Fruit fly (Drosophila melanogaster): ENCODE data around the gene CG13907.

DNA sequence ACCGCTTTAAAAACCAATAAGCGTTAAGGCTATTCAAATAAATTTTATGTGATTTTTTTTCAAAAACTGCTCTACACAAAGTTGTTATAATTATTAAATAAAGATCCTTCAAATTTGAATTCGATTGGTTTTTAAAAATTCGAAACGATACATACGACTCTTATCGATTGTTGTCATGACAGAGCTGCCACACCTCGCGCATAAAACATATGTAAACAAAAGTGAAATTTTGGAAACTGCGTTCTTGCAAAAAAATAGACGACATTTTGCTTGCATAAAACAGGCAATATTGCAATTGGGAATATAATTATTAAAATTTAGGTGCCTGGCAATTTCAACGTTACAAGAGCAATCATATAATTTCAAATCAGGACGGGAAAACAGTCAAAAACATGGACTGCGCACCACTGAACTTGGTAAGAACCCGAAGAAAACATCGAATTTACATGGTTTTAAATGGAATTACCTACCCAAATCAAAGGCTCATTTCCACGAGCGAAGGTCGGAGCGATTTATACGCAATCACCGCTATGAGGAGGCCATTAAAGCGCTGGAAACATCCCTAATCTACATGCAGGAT, 46.3 kb downstream of the CG13907 start, which contains the start of gene CG42554:
- TF ChIP-seq salm (tag; optimal IDR thresholded peaks at IDR 0.05): no peak
- no peak for TF ChIP-seq Abd-B (GFP tag; optimal IDR thresholded peaks at IDR 0.05)
- no peak for TF ChIP-seq CG12071 (GFP tag; optimal IDR thresholded peaks at IDR 0.05)
